Worm (Caenorhabditis elegans) whole organism, late embryonic: ENCODE results near the gene fmi-1.

ENCODE experiments used
- C08G9.2 ChIP-seq: sonication (generic microtip); optimal IDR thresholded peaks from 2 replicates; lab custom pipeline; 2016; ENCODE audit warnings: mild to moderate bottlenecking, missing genetic modification characterization, moderate library complexity, missing compliant biosample characterization
- K09A11.1 ChIP-seq: sonication (generic microtip); optimal IDR thresholded peaks from 2 replicates; lab custom pipeline; 2017; ENCODE audit warnings: antibody characterized with exemption, mild to moderate bottlenecking, missing genetic modification characterization, missing compliant biosample characterization; ENCODE audit not compliant: insufficient read depth
- Y22D7AL.16 ChIP-seq: sonication (generic microtip); optimal IDR thresholded peaks from 2 replicates; lab custom pipeline; 2016; ENCODE audit warnings: missing genetic modification characterization, missing compliant biosample characterization
- ahr-1 ChIP-seq: sonication (generic microtip); optimal IDR thresholded peaks from 2 replicates; lab custom pipeline; 2016; ENCODE audit warnings: missing genetic modification characterization, missing compliant biosample characterization
- ceh-18 ChIP-seq: sonication (generic microtip); optimal IDR thresholded peaks from 2 replicates; lab custom pipeline; 2016; ENCODE audit warnings: missing genetic modification characterization, missing compliant biosample characterization
- ceh-22 ChIP-seq: sonication (generic microtip); optimal IDR thresholded peaks from 2 replicates; lab custom pipeline; 2017; ENCODE audit warnings: missing biosample characterization, missing genetic modification characterization
- ceh-30 ChIP-seq: fragments of 150-350 bp; optimal IDR thresholded peaks from 2 replicates; lab custom pipeline; 2014; ENCODE audit warnings: missing biosample characterization, missing genetic modification characterization
- ceh-45 ChIP-seq: fragments of 200-800 bp; sonication (Bioruptor generic); IDR thresholded peaks from 2 replicates; pipeline ENCODE4 v1.3.6; 2022; ENCODE audit warnings: missing genetic modification reagents, missing genetic modification characterization, missing compliant biosample characterization
- che-1 ChIP-seq: sonication (generic microtip); optimal IDR thresholded peaks from 2 replicates; lab custom pipeline; 2016; ENCODE audit warnings: mild to moderate bottlenecking, missing genetic modification characterization, missing compliant biosample characterization
- dmd-4 ChIP-seq: sonication (generic microtip); optimal IDR thresholded peaks from 2 replicates; lab custom pipeline; 2016; ENCODE audit warnings: borderline replicate concordance, missing genetic modification characterization, missing compliant biosample characterization
- elt-4 ChIP-seq: sonication (generic microtip); optimal IDR thresholded peaks from 2 replicates; lab custom pipeline; 2016; ENCODE audit warnings: missing genetic modification characterization, missing compliant biosample characterization
- ets-4 ChIP-seq: sonication (generic microtip); optimal IDR thresholded peaks from 2 replicates; lab custom pipeline; 2016; ENCODE audit warnings: missing genetic modification characterization, missing compliant biosample characterization
- eyg-1 ChIP-seq: sonication (generic microtip); optimal IDR thresholded peaks from 2 replicates; lab custom pipeline; 2016; ENCODE audit warnings: missing genotype, missing genetic modification characterization, missing compliant biosample characterization
- fax-1 ChIP-seq: sonication (generic microtip); optimal IDR thresholded peaks from 2 replicates; lab custom pipeline; 2016; ENCODE audit warnings: missing genotype, missing genetic modification characterization, missing compliant biosample characterization
- gmeb-2 ChIP-seq: sonication (generic microtip); optimal IDR thresholded peaks from 2 replicates; lab custom pipeline; 2016; ENCODE audit warnings: missing genetic modification characterization, inconsistent platforms, missing compliant biosample characterization
- hlh-15 ChIP-seq: sonication (generic microtip); optimal IDR thresholded peaks from 2 replicates; lab custom pipeline; 2016; ENCODE audit warnings: missing genetic modification characterization, missing compliant biosample characterization
- hlh-30 ChIP-seq: sonication (generic microtip); optimal IDR thresholded peaks from 2 replicates; lab custom pipeline; 2017; ENCODE audit warnings: antibody characterized with exemption, missing genetic modification characterization, missing compliant biosample characterization; ENCODE audit not compliant: insufficient read depth
- madf-2 ChIP-seq: sonication (generic microtip); optimal IDR thresholded peaks from 2 replicates; lab custom pipeline; 2017; ENCODE audit warnings: missing genetic modification characterization, missing compliant biosample characterization
- nfya-1 ChIP-seq: sonication (generic microtip); optimal IDR thresholded peaks from 2 replicates; lab custom pipeline; 2017; ENCODE audit warnings: missing genetic modification characterization, mild to moderate bottlenecking, missing compliant biosample characterization, antibody characterized with exemption, moderate library complexity
- npax-4 ChIP-seq: sonication (generic microtip); optimal IDR thresholded peaks from 2 replicates; lab custom pipeline; 2016; ENCODE audit warnings: missing genetic modification characterization, missing compliant biosample characterization
- odd-2 ChIP-seq: sonication (generic microtip); optimal IDR thresholded peaks from 2 replicates; lab custom pipeline; 2017; ENCODE audit warnings: antibody characterized with exemption, mild to moderate bottlenecking, missing genetic modification characterization, missing compliant biosample characterization
- pax-1 ChIP-seq: fragments of 150-350 bp; optimal IDR thresholded peaks from 2 replicates; lab custom pipeline; 2014; ENCODE audit warnings: missing biosample characterization, missing genetic modification characterization
- pha-2 ChIP-seq: sonication (generic microtip); optimal IDR thresholded peaks from 2 replicates; lab custom pipeline; 2017; ENCODE audit warnings: mild to moderate bottlenecking, missing genetic modification characterization, missing compliant biosample characterization
- pqm-1 ChIP-seq: sonication (generic microtip); optimal IDR thresholded peaks from 2 replicates; lab custom pipeline; 2016; ENCODE audit warnings: missing genetic modification characterization, missing compliant biosample characterization
- pros-1 ChIP-seq: fragments of 150-350 bp; optimal IDR thresholded peaks from 2 replicates; lab custom pipeline; 2014; ENCODE audit warnings: missing biosample characterization, missing genetic modification reagents, missing genetic modification characterization
- ref-2 ChIP-seq: sonication (generic microtip); optimal IDR thresholded peaks from 2 replicates; lab custom pipeline; 2016; ENCODE audit warnings: missing genetic modification characterization, missing compliant biosample characterization
- syd-9 ChIP-seq: sonication (generic microtip); optimal IDR thresholded peaks from 2 replicates; lab custom pipeline; 2016; ENCODE audit warnings: mild to moderate bottlenecking, missing genetic modification characterization, moderate library complexity, missing compliant biosample characterization
- unc-42 ChIP-seq: sonication (generic microtip); optimal IDR thresholded peaks from 2 replicates; lab custom pipeline; 2016; ENCODE audit warnings: missing genotype, missing genetic modification characterization, missing compliant biosample characterization
- unc-86 ChIP-seq: sonication (generic microtip); optimal IDR thresholded peaks from 2 replicates; lab custom pipeline; 2016; ENCODE audit warnings: missing genetic modification characterization, missing compliant biosample characterization
- ztf-16 ChIP-seq: sonication (generic microtip); optimal IDR thresholded peaks from 2 replicates; lab custom pipeline; 2017; ENCODE audit warnings: missing genetic modification characterization, missing compliant biosample characterization

The fmi-1 gene

DNA sequence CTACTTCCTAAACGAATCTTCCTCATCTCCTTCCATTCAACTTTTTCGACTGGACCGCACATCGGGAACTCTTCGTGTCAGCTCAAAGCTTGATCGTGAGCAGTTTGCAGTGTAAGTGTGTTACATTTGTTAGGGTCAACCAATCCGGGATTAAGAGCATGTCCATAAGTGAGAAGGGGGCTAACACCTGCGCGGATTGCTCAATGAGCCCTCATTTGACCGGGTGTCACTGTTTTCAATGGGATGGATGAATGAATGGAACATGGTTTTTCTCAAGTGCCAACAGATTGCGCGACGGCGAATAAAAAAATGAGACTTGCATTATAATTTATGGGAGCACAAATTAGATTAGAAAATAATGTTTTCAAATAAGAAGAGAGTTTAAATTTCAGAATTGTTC lies 6.4 kb downstream of the fmi-1 start:
- TF ChIP-seq ref-2 (tag; lab: Kevin White, UChicago) (no peak), pax-1 (tag; lab: Kevin White, UChicago) (no peak), gmeb-2 (tag; lab: Kevin White, UChicago) (no peak), hlh-30 (no peak), C08G9.2 (tag; lab: Kevin White, UChicago) (no peak), K09A11.1 (no peak), ceh-18 (tag; lab: Kevin White, UChicago) (no peak)

DNA sequence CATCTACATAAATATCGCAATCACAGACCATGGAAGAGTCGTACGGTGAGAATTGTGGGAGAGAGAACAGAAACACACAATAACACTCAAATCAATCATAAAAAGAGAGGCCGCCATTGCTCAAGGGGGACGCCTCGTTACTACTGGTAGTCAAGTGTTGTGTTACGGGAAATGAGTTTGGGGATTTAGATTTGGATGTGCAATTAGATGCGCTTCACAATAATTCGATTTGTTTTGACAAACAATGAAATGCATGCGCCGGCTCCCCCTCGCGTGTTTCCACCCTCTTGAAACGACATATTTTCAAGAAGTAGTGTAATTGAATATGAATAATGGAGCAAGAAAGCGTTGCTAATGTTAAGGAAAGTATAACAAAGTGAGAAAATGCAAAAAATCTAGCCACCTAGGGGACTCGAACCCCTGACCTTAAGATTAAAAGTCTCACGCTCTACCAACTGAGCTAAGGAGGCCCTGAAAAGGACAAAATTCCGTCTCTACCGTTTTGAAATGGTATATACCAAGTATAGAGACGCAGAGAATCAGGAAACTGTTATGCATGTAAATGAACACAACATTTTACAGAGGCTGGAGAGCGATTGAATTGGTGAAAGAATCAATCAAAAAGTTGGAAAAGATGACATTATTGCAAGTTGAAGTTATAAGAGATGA lies 7.9 kb downstream of the fmi-1 start:
- TF ChIP-seq unc-42 (peak; percentile 93), syd-9 (tag; lab: Kevin White, UChicago) (no peak)

DNA sequence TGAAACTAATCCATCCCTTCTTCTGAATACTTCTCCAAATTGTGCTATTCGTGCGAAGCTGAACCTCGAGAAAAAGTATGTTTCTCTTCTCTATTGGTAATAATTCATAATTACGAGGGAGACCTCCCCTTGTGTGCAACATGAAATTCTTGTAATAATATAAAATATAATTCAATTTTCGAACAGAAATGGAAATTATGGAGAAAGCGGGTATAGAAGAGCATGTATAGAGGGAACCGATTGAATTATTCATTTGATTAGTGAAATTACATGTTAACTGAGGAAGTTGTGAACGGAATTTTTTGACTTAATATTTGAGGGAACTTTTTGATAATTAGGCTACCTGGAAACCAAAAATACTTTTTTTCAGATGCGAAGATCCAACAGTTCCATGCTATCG lies 10.0 kb downstream of the fmi-1 start:
- TF ChIP-seq elt-4 (tag; lab: Kevin White, UChicago) = no peak
- peak; percentile 91 for TF ChIP-seq unc-42

DNA sequence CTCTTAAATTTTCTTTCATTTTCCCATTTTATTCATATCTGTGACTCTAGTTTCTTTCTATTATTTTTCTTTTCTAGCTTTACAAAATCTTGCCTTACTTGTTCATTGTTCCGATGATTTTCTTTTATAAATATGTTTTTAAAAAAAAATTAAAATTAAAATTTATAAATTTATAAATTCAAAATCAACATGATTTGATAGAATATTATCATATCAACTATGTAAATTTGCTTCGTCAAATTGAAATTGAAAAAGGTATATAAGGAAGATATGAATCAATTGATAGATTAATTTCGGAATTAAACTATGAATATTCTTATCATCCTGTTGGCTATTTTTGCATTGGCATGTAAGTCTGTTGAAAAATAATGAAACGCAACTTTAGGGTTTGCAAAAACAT lies 14.4 kb downstream of the fmi-1 start, which contains the start of gene W07G4.1:
Gene W07G4.1, plus strand, starts transcription at position 301 of the 400 bp plus-strand sequence.
- TF ChIP-seq pha-2 (tag; lab: Kevin White, UChicago) (no peak), Y22D7AL.16 (tag; lab: Kevin White, UChicago) (no peak), npax-4 (tag; lab: Kevin White, UChicago) (no peak), ceh-18 (tag; lab: Kevin White, UChicago) (no peak), pqm-1 (no peak), elt-4 (tag; lab: Kevin White, UChicago) (no peak)

DNA sequence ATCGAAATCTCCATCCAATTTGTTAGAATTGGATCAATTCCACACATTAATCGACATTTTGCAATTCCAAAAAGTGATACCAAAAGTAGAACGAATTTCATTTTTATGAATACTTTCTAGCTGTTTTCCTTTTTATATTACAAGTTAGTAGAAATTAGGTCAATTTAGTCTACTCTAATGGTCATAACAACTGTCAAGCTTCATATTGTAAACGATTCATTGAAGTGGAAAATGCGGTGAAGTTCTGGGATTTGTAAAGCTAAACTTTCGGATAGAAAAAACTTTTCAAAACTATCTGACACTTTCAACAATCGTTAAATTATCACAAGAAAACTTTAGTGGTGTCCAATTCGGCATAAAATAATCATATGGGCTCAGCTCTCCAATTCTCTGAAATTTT lies 15.7 kb downstream of the fmi-1 start, which contains the start of gene W07G4.7:
Gene W07G4.7, minus strand, starts transcription at position 101 of the 400 bp plus-strand sequence.
- TF ChIP-seq odd-2 (tag; lab: Kevin White, UChicago) = no peak
- TF ChIP-seq eyg-1 (tag; lab: Kevin White, UChicago) = no peak
- TF ChIP-seq K09A11.1 = no peak
- no peak for TF ChIP-seq hlh-15
- TF ChIP-seq madf-2 = no peak
- no peak for TF ChIP-seq pros-1
- no peak for TF ChIP-seq ceh-45 (GFP tag; lab: Robert Waterston, UW)
- TF ChIP-seq ceh-30 (tag; lab: Kevin White, UChicago) = no peak
- no peak for TF ChIP-seq fax-1 (tag; lab: Kevin White, UChicago)
- no peak for TF ChIP-seq syd-9 (tag; lab: Kevin White, UChicago)
- TF ChIP-seq pqm-1 = no peak
- no peak for TF ChIP-seq che-1 (tag; lab: Kevin White, UChicago)
- TF ChIP-seq ets-4 (tag; lab: Kevin White, UChicago) = no peak
- TF ChIP-seq nfya-1 (tag; lab: Kevin White, UChicago) = no peak

DNA sequence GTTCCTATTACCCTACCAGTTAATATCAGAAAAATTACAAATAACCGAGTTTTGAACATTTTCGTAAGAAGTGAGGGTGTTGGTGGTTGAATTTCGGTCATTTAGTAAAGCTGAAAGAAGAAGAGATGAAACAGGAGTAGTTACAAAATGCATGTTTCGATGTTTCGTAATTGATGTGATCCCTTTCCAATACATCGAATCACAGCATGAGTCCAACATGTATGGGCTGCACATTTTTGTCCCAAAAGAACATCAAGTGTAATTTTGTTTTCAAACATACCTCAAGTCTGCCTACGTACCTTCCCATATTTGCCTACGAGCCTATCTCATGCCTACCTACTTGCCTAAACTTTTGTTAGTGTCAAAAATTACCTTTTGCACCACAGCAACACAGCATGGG lies 17.6 kb downstream of the fmi-1 start, which contains the start of gene W07G4.2:
Gene W07G4.2, minus strand, starts transcription at position 101 of the 400 bp plus-strand sequence.
- TF ChIP-seq unc-86 (tag; lab: Kevin White, UChicago) (no peak), ceh-22 (tag; lab: Kevin White, UChicago) (no peak), ztf-16 (tag; lab: Kevin White, UChicago) (no peak), dmd-4 (tag; lab: Kevin White, UChicago) (no peak), ahr-1 (tag; lab: Kevin White, UChicago) (no peak), pha-2 (tag; lab: Kevin White, UChicago) (no peak)
- TF ChIP-seq, all 69 proteins: peak for 0
